Worm (Caenorhabditis elegans) whole organism, early embryonic: ENCODE data around the gene sri-30.

ENCODE experiments used
- B0310.2 ChIP-seq: sonication (generic microtip); optimal IDR thresholded peaks from 2 replicates; lab custom pipeline; 2016; ENCODE audit warnings: mild to moderate bottlenecking, missing genetic modification characterization, missing compliant biosample characterization
- F13C5.2 ChIP-seq: sonication (generic microtip); optimal IDR thresholded peaks from 2 replicates; lab custom pipeline; 2017; ENCODE audit warnings: mild to moderate bottlenecking, missing genetic modification characterization, inconsistent platforms, missing compliant biosample characterization
- aly-1 ChIP-seq: sonication (generic microtip); optimal IDR thresholded peaks from 2 replicates; lab custom pipeline; 2016; ENCODE audit warnings: missing genetic modification characterization, missing compliant biosample characterization
- ama-1 ChIP-seq: fragments of 150-350 bp; optimal IDR thresholded peaks from 2 replicates; lab custom pipeline; 2014
- ceh-13 ChIP-seq: fragments of 200-800 bp; sonication (Bioruptor generic); optimal IDR thresholded peaks from 2 replicates; lab custom pipeline; 2018; ENCODE audit warnings: mild to moderate bottlenecking, missing genetic modification characterization, missing compliant biosample characterization
- ceh-36 ChIP-seq: sonication (generic microtip); optimal IDR thresholded peaks from 2 replicates; lab custom pipeline; 2016; ENCODE audit warnings: missing genetic modification characterization, inconsistent platforms, missing compliant biosample characterization
- ets-7 ChIP-seq: sonication (generic microtip); optimal IDR thresholded peaks from 2 replicates; lab custom pipeline; 2016; ENCODE audit warnings: missing genotype, missing genetic modification characterization, missing compliant biosample characterization
- flt-1 ChIP-seq: fragments of 200-800 bp; sonication (Bioruptor generic); IDR thresholded peaks from 2 replicates; pipeline ENCODE4 v1.3.6; 2022; ENCODE audit warnings: missing genetic modification characterization, missing compliant biosample characterization
- hmbx-1 ChIP-seq: sonication (generic microtip); optimal IDR thresholded peaks from 2 replicates; lab custom pipeline; 2016; ENCODE audit warnings: mild to moderate bottlenecking, missing genetic modification characterization, missing compliant biosample characterization
- hmg-4 ChIP-seq: fragments of 200-800 bp; sonication (Bioruptor generic); optimal IDR thresholded peaks from 2 replicates; lab custom pipeline; 2018; ENCODE audit warnings: mild to moderate bottlenecking, missing genetic modification characterization, missing compliant biosample characterization
- hnd-1 ChIP-seq: sonication (generic microtip); optimal IDR thresholded peaks from 2 replicates; lab custom pipeline; 2016; ENCODE audit warnings: missing genetic modification characterization, missing compliant biosample characterization
- pes-1 ChIP-seq: fragments of 200-800 bp; sonication (Bioruptor generic); IDR thresholded peaks from 2 replicates; pipeline ENCODE4 v1.3.6; 2022; ENCODE audit warnings: missing genetic modification reagents, missing genetic modification characterization, missing compliant biosample characterization
- scrt-1 ChIP-seq: fragments of 200-800 bp; sonication (Bioruptor generic); IDR thresholded peaks from 2 replicates; pipeline ENCODE4 v1.3.6; 2022; ENCODE audit warnings: missing genetic modification characterization, missing compliant biosample characterization
- sea-1 ChIP-seq: fragments of 200-800 bp; sonication (Bioruptor generic); conservative IDR thresholded peaks from 2 replicates; pipeline ENCODE4 v1.3.6; 2022; ENCODE audit warnings: missing genetic modification characterization, missing compliant biosample characterization
- tbx-11 ChIP-seq: fragments of 200-800 bp; sonication (Bioruptor generic); IDR thresholded peaks from 2 replicates; pipeline ENCODE4 v1.3.6; 2022; ENCODE audit warnings: missing genetic modification characterization, missing compliant biosample characterization
- tbx-37 ChIP-seq: fragments of 200-800 bp; sonication (Bioruptor generic); conservative IDR thresholded peaks from 2 replicates; pipeline ENCODE4 v1.3.6; 2022; ENCODE audit warnings: missing genetic modification reagents, missing genetic modification characterization, missing compliant biosample characterization
- tra-4 ChIP-seq: sonication (generic microtip); optimal IDR thresholded peaks from 2 replicates; lab custom pipeline; 2017; ENCODE audit warnings: missing genetic modification characterization, missing compliant biosample characterization

Gene sri-30

ce11 chrII:3054622-3055021, 8.6 kb downstream of the sri-30 start:
- TF ChIP-seq ama-1 (lab: Kevin White, UChicago) = no peak
- peak; percentile 36 for TF ChIP-seq aly-1 (tag; lab: Kevin White, UChicago)

ce11 chrII:3055531-3055930, 9.6 kb downstream of the sri-30 start:
- TF ChIP-seq aly-1 (tag; lab: Kevin White, UChicago) (peak; percentile 9), F13C5.2 (tag; lab: Kevin White, UChicago) (peak; percentile 49), ama-1 (lab: Kevin White, UChicago) (no peak), ceh-36 (tag; lab: Kevin White, UChicago) (peak; percentile 9), hnd-1 (no peak), hmg-4 (GFP tag; lab: Kevin White, UChicago) (peak; percentile 44)

ce11 chrII:3056266-3056872, 10.4 kb downstream of the sri-30 start, which contains the start of gene lin-8:
lin-8 (plus strand) TSS chrII:3056822.
- TF ChIP-seq hmbx-1 (tag; lab: Kevin White, UChicago) (no peak), tbx-37 (GFP tag; lab: Robert Waterston, UW) (no peak), ceh-36 (tag; lab: Kevin White, UChicago) (no peak), ets-7 (tag; lab: Kevin White, UChicago) (no peak), pes-1 (GFP tag; lab: Robert Waterston, UW) (no peak), hmg-4 (GFP tag; lab: Kevin White, UChicago) (no peak), tra-4 (tag; lab: Kevin White, UChicago) (no peak), B0310.2 (tag; lab: Kevin White, UChicago) (no peak), hnd-1 (no peak), tbx-11 (no peak), aly-1 (tag; lab: Kevin White, UChicago) (no peak), ceh-13 (GFP tag; lab: Kevin White, UChicago) (no peak), flt-1 (GFP tag; lab: Robert Waterston, UW) (no peak), scrt-1 (GFP tag; lab: Robert Waterston, UW) (no peak), ama-1 (lab: Kevin White, UChicago) (no peak), sea-1 (GFP tag; lab: Robert Waterston, UW) (no peak), F13C5.2 (tag; lab: Kevin White, UChicago) (no peak)

- TF ChIP-seq hnd-1 (no peak), hmg-4 (GFP tag; lab: Kevin White, UChicago) (no peak), tra-4 (tag; lab: Kevin White, UChicago) (no peak), aly-1 (tag; lab: Kevin White, UChicago) (no peak), sea-1 (GFP tag; lab: Robert Waterston, UW) (no peak), B0310.2 (tag; lab: Kevin White, UChicago) (no peak), ceh-36 (tag; lab: Kevin White, UChicago) (no peak), hmbx-1 (tag; lab: Kevin White, UChicago) (no peak), ceh-13 (GFP tag; lab: Kevin White, UChicago) (no peak), scrt-1 (GFP tag; lab: Robert Waterston, UW) (no peak), ets-7 (tag; lab: Kevin White, UChicago) (no peak), pes-1 (GFP tag; lab: Robert Waterston, UW) (no peak), tbx-37 (GFP tag; lab: Robert Waterston, UW) (no peak), flt-1 (GFP tag; lab: Robert Waterston, UW) (no peak), F13C5.2 (tag; lab: Kevin White, UChicago) (no peak)
These were observed 14.8 kb downstream of the sri-30 start, which contains the start of gene Y25C1A.6 for ce11 chrII:3060782-3061181. Y25C1A.6 (plus strand) TSS chrII:3061082.

- TF ChIP-seq tbx-37 (GFP tag; lab: Robert Waterston, UW) (no peak), scrt-1 (GFP tag; lab: Robert Waterston, UW) (no peak), F13C5.2 (tag; lab: Kevin White, UChicago) (no peak), ets-7 (tag; lab: Kevin White, UChicago) (no peak), tra-4 (tag; lab: Kevin White, UChicago) (no peak), aly-1 (tag; lab: Kevin White, UChicago) (no peak), pes-1 (GFP tag; lab: Robert Waterston, UW) (no peak), flt-1 (GFP tag; lab: Robert Waterston, UW) (no peak), ama-1 (lab: Kevin White, UChicago) (no peak), hmg-4 (GFP tag; lab: Kevin White, UChicago) (no peak), tbx-11 (no peak), hnd-1 (no peak), ceh-36 (tag; lab: Kevin White, UChicago) (no peak), B0310.2 (tag; lab: Kevin White, UChicago) (no peak), hmbx-1 (tag; lab: Kevin White, UChicago) (no peak), sea-1 (GFP tag; lab: Robert Waterston, UW) (no peak), ceh-13 (GFP tag; lab: Kevin White, UChicago) (no peak)
These were observed 15.6 kb downstream of the sri-30 start for ce11 chrII:3061605-3062004.

- TF ChIP-seq sea-1 (GFP tag; lab: Robert Waterston, UW) = no peak
- no peak for TF ChIP-seq hmbx-1 (tag; lab: Kevin White, UChicago)
- TF ChIP-seq B0310.2 (tag; lab: Kevin White, UChicago) = no peak
- 0 out of 2 replicates have a peak, but pooled peaks have one; percentile 26 for TF ChIP-seq pes-1 (GFP tag; lab: Robert Waterston, UW)
- TF ChIP-seq scrt-1 (GFP tag; lab: Robert Waterston, UW) = 0 out of 2 replicates have a peak, but pooled peaks have one; percentile 9
- TF ChIP-seq F13C5.2 (tag; lab: Kevin White, UChicago) = no peak
- no peak for TF ChIP-seq ama-1 (lab: Kevin White, UChicago)
- TF ChIP-seq tbx-11 = no peak
- no peak for TF ChIP-seq ceh-13 (GFP tag; lab: Kevin White, UChicago)
- no peak for TF ChIP-seq hnd-1
- no peak for TF ChIP-seq flt-1 (GFP tag; lab: Robert Waterston, UW)
- TF ChIP-seq hmg-4 (GFP tag; lab: Kevin White, UChicago) = no peak
These were observed 16.2 kb downstream of the sri-30 start for ce11 chrII:3062222-3062621.
